Worm (Caenorhabditis elegans): ENCODE measurements around the gene Y59C2A.3.

DNA sequence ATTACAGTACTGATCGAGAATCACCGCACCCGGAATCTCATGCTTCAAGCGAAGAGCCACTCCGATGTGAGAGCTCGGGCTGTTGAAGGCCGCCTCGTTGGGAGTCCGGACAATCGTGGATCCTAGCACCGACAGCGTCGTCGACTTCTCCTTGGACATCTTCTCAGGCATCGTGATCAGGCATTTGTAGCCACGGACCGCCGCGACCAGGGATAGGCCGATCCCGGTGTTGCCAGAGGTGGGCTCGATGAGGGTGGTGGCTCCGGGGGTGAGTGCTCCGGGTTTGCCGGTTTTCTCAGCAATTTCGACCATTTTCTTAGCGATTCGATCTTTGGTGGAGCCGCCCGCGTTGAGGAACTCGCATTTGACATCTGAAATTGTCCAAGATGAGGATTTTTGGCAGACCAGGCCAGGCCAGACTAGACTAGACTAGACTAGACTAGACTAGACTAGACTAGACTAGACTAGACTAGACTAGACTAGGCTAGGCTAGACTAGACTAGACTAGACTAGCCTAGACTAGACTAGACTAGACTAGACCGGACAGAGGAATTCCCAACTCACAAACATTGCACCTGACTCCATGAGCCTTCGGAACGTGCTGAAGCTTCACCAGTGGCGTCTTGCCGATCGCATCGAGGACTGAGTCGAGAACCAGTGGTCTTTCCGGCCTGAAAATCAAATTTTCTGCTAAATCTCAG, 1.6 kb upstream of the Y59C2A.3 start:
- TF ChIP-seq unc-130 (GFP tag; optimal IDR thresholded peaks at IDR 0.05) (no peak), nhr-76 (tag; optimal IDR thresholded peaks at IDR 0.05) (no peak), zfp-2 (tag; optimal IDR thresholded peaks at IDR 0.05) (no peak), snpc-1.2 (GFP tag; IDR thresholded peaks at IDR 0.05) (no peak), F49E8.2 (tag; optimal IDR thresholded peaks at IDR 0.05; ENCODE audit: borderline replicate concordance) (no peak)
